Fruit fly (Drosophila melanogaster): ENCODE data around the gene kst.

kst gene

dm6 chr3L:3394854-3395723 lies 58.4 kb downstream of the kst start (continued):
- TF ChIP-seq CG4730 (GFP tag; IDR thresholded peaks at IDR 0.05) (peak; percentile 81), CG14860 (GFP tag; IDR thresholded peaks at IDR 0.05; ENCODE audit: partially characterized antibody) (no peak), CG12659 (GFP tag; optimal IDR thresholded peaks at IDR 0.05) (peak; percentile 87), ind (GFP tag; optimal IDR thresholded peaks at IDR 0.05) (peak; percentile 73), CG34376 (GFP tag; optimal IDR thresholded peaks at IDR 0.05) (no peak), CG11723 (GFP tag; optimal IDR thresholded peaks at IDR 0.05) (peak; percentile 77), sob (GFP tag; IDR thresholded peaks at IDR 0.05) (peak; percentile 34), exex (tag; optimal IDR thresholded peaks at IDR 0.05) (no peak), D (optimal IDR thresholded peaks at IDR 0.05) (no peak), D (GFP tag; optimal IDR thresholded peaks at IDR 0.05) (peak; percentile 92), CG18262 (tag; optimal IDR thresholded peaks at IDR 0.05) (peak; percentile 95), Aef1 (GFP tag; IDR thresholded peaks at IDR 0.05) (peak; percentile 51), CG15479 (GFP tag; optimal IDR thresholded peaks at IDR 0.05) (peak; percentile 22), salm (tag; optimal IDR thresholded peaks at IDR 0.05) (peak; percentile 65), hkb (optimal IDR thresholded peaks at IDR 0.05) (no peak), hkb (GFP tag; IDR thresholded peaks at IDR 0.05) (peak; percentile 83), Nf-YB (GFP tag; optimal IDR thresholded peaks at IDR 0.05) (peak; percentile 77), CG18764 (GFP tag; optimal IDR thresholded peaks at IDR 0.05) (peak; percentile 74), vfl (GFP tag; optimal IDR thresholded peaks at IDR 0.05) (no peak), insv (GFP tag; optimal IDR thresholded peaks at IDR 0.05) (peak in 1 of 2 experiments; percentile 71), gcm (GFP tag; optimal IDR thresholded peaks at IDR 0.05) (peak; percentile 73), CG30403 (GFP tag; optimal IDR thresholded peaks at IDR 0.05) (peak; percentile 87), CG31388 (GFP tag; optimal IDR thresholded peaks at IDR 0.05) (peak; percentile 80), Asciz (GFP tag; optimal IDR thresholded peaks at IDR 0.05) (peak; percentile 80), dimm (GFP tag; IDR thresholded peaks at IDR 0.05) (peak; percentile 86), Taf1 (GFP tag; IDR thresholded peaks at IDR 0.05) (peak; percentile 20; the same call in 1 of the 2 replicates), Trl (optimal IDR thresholded peaks at IDR 0.05) (no peak), Trl (GFP tag; optimal IDR thresholded peaks at IDR 0.05) (peak; percentile 88), pb (GFP tag; optimal IDR thresholded peaks at IDR 0.05) (peak; percentile 88), az2 (GFP tag; optimal IDR thresholded peaks at IDR 0.05) (peak; percentile 95), CG6689 (GFP tag; IDR thresholded peaks at IDR 0.05) (peak; percentile 92), HHEX (GFP tag; optimal IDR thresholded peaks at IDR 0.05) (peak; percentile 72), CG8359 (GFP tag; optimal IDR thresholded peaks at IDR 0.05; ENCODE audit: borderline replicate concordance) (peak; percentile 79), pum (GFP tag; optimal IDR thresholded peaks at IDR 0.05) (peak; percentile 87), Ets97D (GFP tag; optimal IDR thresholded peaks at IDR 0.05) (peak; percentile 58), CG10321 (GFP tag; IDR thresholded peaks at IDR 0.05) (peak; percentile 23; the same call in 1 of the 2 replicates), HLH4C (GFP tag; IDR thresholded peaks at IDR 0.05; ENCODE audit: partially characterized antibody) (no peak), Opbp (GFP tag; IDR thresholded peaks at IDR 0.05; ENCODE audit: partially characterized antibody) (0 out of 3 replicates have a peak, but pooled peaks have one; percentile 21), danr (GFP tag; IDR thresholded peaks at IDR 0.05) (peak; percentile 79), sna (GFP tag; IDR thresholded peaks at IDR 0.05; ENCODE audit: partially characterized antibody) (no peak), usp (GFP tag; optimal IDR thresholded peaks at IDR 0.05) (no peak), shn (GFP tag; optimal IDR thresholded peaks at IDR 0.05) (peak; percentile 85), Sox102F (GFP tag; optimal IDR thresholded peaks at IDR 0.05) (peak; percentile 91), CG13123 (GFP tag; optimal IDR thresholded peaks at IDR 0.05) (peak; percentile 79), CG11085 (GFP tag; IDR thresholded peaks at IDR 0.05) (peak; percentile 68), CG9797 (GFP tag; optimal IDR thresholded peaks at IDR 0.05) (peak; percentile 31), CG6854 (GFP tag; optimal IDR thresholded peaks at IDR 0.05) (no peak), ssp (GFP tag; IDR thresholded peaks at IDR 0.05) (peak; percentile 77), esg (GFP tag; conservative IDR thresholded peaks at IDR 0.05) (peak; percentile 88), CG2120 (GFP tag; optimal IDR thresholded peaks at IDR 0.05) (no peak)
